Worm (Caenorhabditis elegans): ENCODE measurements around the gene cest-9.2.

cest-9.2 gene

ce11 chrX:12221817-12222216 is at the start of gene cest-9.2:
Gene cest-9.2 (plus strand): TSS chrX:12222117.
- TF ChIP-seq sox-4 (tag; optimal IDR thresholded peaks at IDR 0.05) (no peak), ceh-14 (tag; optimal IDR thresholded peaks at IDR 0.05) (no peak), lim-6 (tag; optimal IDR thresholded peaks at IDR 0.05) (no peak), nhr-232 (tag; optimal IDR thresholded peaks at IDR 0.05) (no peak), ceh-34 (tag; optimal IDR thresholded peaks at IDR 0.05) (no peak), ceh-48 (tag; optimal IDR thresholded peaks at IDR 0.05) (no peak), mec-3 (tag; optimal IDR thresholded peaks at IDR 0.05; ENCODE audit: borderline replicate concordance) (no peak)

- no peak for TF ChIP-seq F13H6.1 (tag; optimal IDR thresholded peaks at IDR 0.05)
- no peak for TF ChIP-seq ceh-18 (tag; optimal IDR thresholded peaks at IDR 0.05)
- no peak for TF ChIP-seq ceh-48 (tag; optimal IDR thresholded peaks at IDR 0.05)
- TF ChIP-seq unc-55 (GFP tag; optimal IDR thresholded peaks at IDR 0.05) = no peak
- no peak for TF ChIP-seq sdc-2 (tag; optimal IDR thresholded peaks at IDR 0.05)
- TF ChIP-seq ceh-45 (GFP tag; IDR thresholded peaks at IDR 0.05) = no peak
- TF ChIP-seq ceh-24 (tag; optimal IDR thresholded peaks at IDR 0.05) = no peak
- TF ChIP-seq mec-3 (tag; optimal IDR thresholded peaks at IDR 0.05; ENCODE audit: borderline replicate concordance) = no peak
- no peak for TF ChIP-seq gmeb-2 (tag; optimal IDR thresholded peaks at IDR 0.05)
- TF ChIP-seq pha-4 (tag; optimal IDR thresholded peaks at IDR 0.05) = no peak
- TF ChIP-seq pha-2 (tag; optimal IDR thresholded peaks at IDR 0.05) = no peak
- TF ChIP-seq nhr-232 (tag; optimal IDR thresholded peaks at IDR 0.05) = no peak
Measured at ce11 chrX:12172482-12173134, 49.3 kb upstream of the cest-9.2 start.

DNA sequence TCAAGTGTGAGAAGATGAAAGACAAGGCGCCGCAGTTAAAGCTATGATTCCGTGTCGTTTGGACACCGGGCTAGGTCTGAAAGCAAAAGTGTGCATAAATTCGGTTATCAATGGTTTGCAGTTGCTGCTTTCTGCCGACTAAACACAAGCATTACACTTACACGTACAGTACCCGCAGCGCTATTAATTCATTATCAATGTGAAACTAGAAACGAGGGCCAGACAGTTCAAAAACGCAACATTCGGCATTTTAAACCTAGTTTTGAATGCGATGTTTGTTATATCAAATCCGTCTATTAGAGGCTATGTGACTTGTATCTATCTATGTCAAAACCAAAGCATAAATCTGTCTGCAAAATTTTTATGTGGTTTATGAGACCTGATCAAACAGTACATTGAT is 47.9 kb upstream of the cest-9.2 start:
- no peak for TF ChIP-seq ztf-16 (tag; optimal IDR thresholded peaks at IDR 0.05)
- no peak for TF ChIP-seq ahr-1 (tag; optimal IDR thresholded peaks at IDR 0.05)
- no peak for TF ChIP-seq odd-2 (tag; optimal IDR thresholded peaks at IDR 0.05)
- no peak for TF ChIP-seq pat-9 (tag; optimal IDR thresholded peaks at IDR 0.05)
- no peak for TF ChIP-seq elt-4 (tag; optimal IDR thresholded peaks at IDR 0.05)
- no peak for TF ChIP-seq eyg-1 (tag; optimal IDR thresholded peaks at IDR 0.05)
- TF ChIP-seq ceh-22 (tag; optimal IDR thresholded peaks at IDR 0.05) = no peak
- no peak for TF ChIP-seq ceh-2 (tag; optimal IDR thresholded peaks at IDR 0.05)
- no peak for TF ChIP-seq unc-86 (tag; optimal IDR thresholded peaks at IDR 0.05)
- TF ChIP-seq hlh-30 (tag; optimal IDR thresholded peaks at IDR 0.05; ENCODE audit: insufficient read depth) = no peak
- no peak for TF ChIP-seq sdc-2 (tag; optimal IDR thresholded peaks at IDR 0.05)

DNA sequence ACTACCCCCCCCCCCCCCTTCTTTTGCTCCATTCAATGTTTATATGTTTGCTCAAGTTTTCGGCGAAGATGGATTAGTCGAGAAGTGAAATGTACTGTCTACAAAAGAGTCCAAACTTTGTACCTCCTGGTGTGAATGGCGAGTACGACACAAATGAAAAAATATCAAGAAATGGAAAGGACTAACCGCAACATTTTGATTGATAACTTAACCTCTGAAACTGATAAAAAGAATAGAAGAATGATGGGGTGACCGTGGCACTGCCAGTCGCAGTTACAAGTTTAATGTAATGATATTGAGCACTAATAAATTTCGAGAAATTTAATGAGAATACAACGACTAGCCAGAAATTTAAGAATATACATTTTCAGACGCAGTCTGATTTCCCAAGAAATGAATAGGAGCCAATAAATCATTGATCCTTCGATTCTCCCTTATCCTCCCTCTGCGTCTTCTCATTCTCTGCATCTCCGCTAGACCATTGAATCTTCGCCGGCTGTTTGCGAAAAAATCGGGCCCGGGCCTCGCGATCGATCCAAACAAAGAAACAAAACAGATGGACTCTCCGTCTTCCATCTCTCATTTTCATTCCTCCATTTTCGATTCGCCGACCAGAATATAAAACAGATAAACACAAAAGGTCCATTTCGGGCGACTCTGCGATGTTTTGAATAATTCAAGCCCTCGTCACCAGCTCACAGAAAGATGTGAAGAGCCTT is 47.1 kb upstream of the cest-9.2 start:
- TF ChIP-seq K02D7.2 (tag; optimal IDR thresholded peaks at IDR 0.05) (no peak), tbx-2 (tag; optimal IDR thresholded peaks at IDR 0.05) (no peak), ama-1 (optimal IDR thresholded peaks at IDR 0.05) (no peak), hlh-15 (tag; optimal IDR thresholded peaks at IDR 0.05) (no peak), Y22D7AL.16 (tag; optimal IDR thresholded peaks at IDR 0.05) (no peak), nfya-1 (tag; optimal IDR thresholded peaks at IDR 0.05) (peak; percentile 6), F13H6.1 (tag; optimal IDR thresholded peaks at IDR 0.05) (no peak), hlh-8 (tag; optimal IDR thresholded peaks at IDR 0.05) (no peak), ref-2 (tag; optimal IDR thresholded peaks at IDR 0.05) (no peak), odd-2 (tag; optimal IDR thresholded peaks at IDR 0.05) (no peak), unc-55 (GFP tag; optimal IDR thresholded peaks at IDR 0.05) (peak; percentile 24), K09A11.1 (tag; optimal IDR thresholded peaks at IDR 0.05; ENCODE audit: insufficient read depth) (no peak), dmd-4 (tag; optimal IDR thresholded peaks at IDR 0.05; ENCODE audit: borderline replicate concordance) (no peak), ttx-3 (tag; optimal IDR thresholded peaks at IDR 0.05) (no peak)
